Worm (Caenorhabditis elegans) whole organism, L4/young adult: ENCODE results near the gene C32D5.11.

ENCODE experiments used
- W03F9.2 ChIP-seq: fragments of 150-350 bp; optimal IDR thresholded peaks from 2 replicates; lab custom pipeline; 2014; ENCODE audit warnings: missing biosample characterization, missing genetic modification characterization
- dao-5 ChIP-seq: sonication (generic microtip); optimal IDR thresholded peaks from 2 replicates; lab custom pipeline; 2016; ENCODE audit warnings: missing genotype, missing genetic modification characterization, moderate library complexity, missing compliant biosample characterization

ce11 chrII:6358905-6359304 is 3.7 kb upstream of the C32D5.11 start, which contains the start of gene C32D5.12:
- TF ChIP-seq dao-5 (tag; lab: Kevin White, UChicago), result no peak
- TF ChIP-seq W03F9.2 (tag; lab: Kevin White, UChicago), result no peak
